Fruit fly (Drosophila melanogaster) whole organism, wandering third instar larva: Measurements from ENCODE around the gene Atg4a.

ENCODE experiments used
- Abd-B ChIP-seq: fragments of >200 bp; optimal IDR thresholded peaks from 2 replicates; lab custom pipeline; 2017; ENCODE audit warnings: missing biosample characterization, missing genetic modification characterization
- CG32264 ChIP-seq: fragments of 200-800 bp; sonication (Bioruptor generic); optimal IDR thresholded peaks from 2 replicates; lab custom pipeline; 2016; ENCODE audit warnings: missing biosample characterization, missing genetic modification characterization
- CG9705 ChIP-seq: fragments of 200-800 bp; sonication (Bioruptor generic); optimal IDR thresholded peaks from 2 replicates; lab custom pipeline; 2018; ENCODE audit warnings: missing biosample characterization, mild to moderate bottlenecking, missing genetic modification characterization
- CrebA ChIP-seq: fragments of 200-800 bp; sonication (Bioruptor generic); optimal IDR thresholded peaks from 2 replicates; lab custom pipeline; 2016; ENCODE audit warnings: missing biosample characterization, mild to moderate bottlenecking, missing genetic modification characterization, borderline replicate concordance
- Dfd ChIP-seq: fragments of >200 bp; optimal IDR thresholded peaks from 2 replicates; lab custom pipeline; 2017; ENCODE audit warnings: missing biosample characterization, missing genetic modification characterization
- Dif ChIP-seq: fragments of 200-275, 200-300 bp; sonication (Bioruptor generic); optimal IDR thresholded peaks from 2 replicates; lab custom pipeline; 2018; ENCODE audit warnings: missing biosample characterization, missing genetic modification characterization; ENCODE audit not compliant: partially characterized antibody
- GATAd ChIP-seq: sonication (Bioruptor generic); optimal IDR thresholded peaks from 2 replicates; lab custom pipeline; 2016; ENCODE audit warnings: missing biosample characterization, missing genetic modification characterization
- HLH106 ChIP-seq: fragments of 200-800 bp; optimal IDR thresholded peaks from 3 replicates; lab custom pipeline; 2019; ENCODE audit warnings: missing biosample characterization, mild to moderate bottlenecking, missing genetic modification characterization, moderate library complexity
- Hnf4 ChIP-seq: fragments of 200-800 bp; sonication (Bioruptor generic); optimal IDR thresholded peaks from 2 replicates; lab custom pipeline; 2016; ENCODE audit warnings: missing biosample characterization, mild to moderate bottlenecking, missing genetic modification characterization
- Hr78 ChIP-seq: fragments of >200 bp; optimal IDR thresholded peaks from 2 replicates; lab custom pipeline; 2017; ENCODE audit warnings: missing biosample characterization, missing genetic modification characterization
- Hr83 ChIP-seq: fragments of 200-300 bp; sonication (Bioruptor generic); optimal IDR thresholded peaks from 2 replicates; lab custom pipeline; 2016; ENCODE audit warnings: missing biosample characterization, mild to moderate bottlenecking, missing genetic modification characterization, moderate library complexity; ENCODE audit not compliant: poor library complexity, severe bottlenecking
- Jra ChIP-seq: sonication (Bioruptor generic); optimal IDR thresholded peaks from 2 replicates; lab custom pipeline; 2016; ENCODE audit warnings: missing biosample characterization, missing genetic modification characterization
- Mio ChIP-seq: sonication (Bioruptor generic); optimal IDR thresholded peaks from 2 replicates; lab custom pipeline; 2016; ENCODE audit warnings: missing biosample characterization, missing genetic modification characterization
- Myc ChIP-seq: fragments of >200 bp; optimal IDR thresholded peaks from 2 replicates; lab custom pipeline; 2017
- N ChIP-seq: fragments of >200 bp; optimal IDR thresholded peaks from 2 replicates; lab custom pipeline; 2018; ENCODE audit warnings: missing biosample characterization, missing external identifiers, missing genetic modification characterization
- OdsH ChIP-seq: fragments of 200-800 bp; sonication (Bioruptor generic); optimal IDR thresholded peaks from 2 replicates; lab custom pipeline; 2016; ENCODE audit warnings: missing biosample characterization, mild to moderate bottlenecking, missing genetic modification characterization
- Rel ChIP-seq, 2 experiments: fragments of 200-800 bp; sonication (Bioruptor generic) in 1 of 2; optimal IDR thresholded peaks; 2 replicates in 1 of 2; 3 replicates in 1 of 2; lab custom pipeline; 2016 to 2019; ENCODE audit warnings: mild to moderate bottlenecking in 2 of 2, missing biosample characterization in 2 of 2, missing genetic modification characterization in 2 of 2, moderate library complexity in 1 of 2
- Sp1 ChIP-seq: fragments of 200-800 bp; sonication (Bioruptor generic); optimal IDR thresholded peaks from 3 replicates; lab custom pipeline; 2019; ENCODE audit warnings: missing biosample characterization, mild to moderate bottlenecking, missing genetic modification characterization, moderate library complexity
- Vsx2 ChIP-seq: fragments of 200-300, 225-300 bp; sonication (Bioruptor generic); optimal IDR thresholded peaks from 2 replicates; lab custom pipeline; 2018; ENCODE audit warnings: missing biosample characterization, missing genetic modification characterization; ENCODE audit not compliant: partially characterized antibody
- br ChIP-seq: fragments of 200-800 bp; sonication (Bioruptor generic); optimal IDR thresholded peaks from 2 replicates; lab custom pipeline; 2016; ENCODE audit warnings: missing biosample characterization, missing genetic modification characterization
- brk ChIP-seq: fragments of 200-800 bp; sonication (Bioruptor generic); optimal IDR thresholded peaks from 2 replicates; lab custom pipeline; 2016; ENCODE audit warnings: missing biosample characterization, mild to moderate bottlenecking, missing genetic modification characterization
- dl ChIP-seq, 2 experiments: fragments of 175-275, 200-275 bp in 1 of 2; fragments of 200-275 bp in 1 of 2; sonication (Bioruptor generic); optimal IDR thresholded peaks; lab custom pipeline; 2018; ENCODE audit warnings: mild to moderate bottlenecking in 2 of 2, missing biosample characterization in 2 of 2, missing genetic modification characterization in 2 of 2, moderate library complexity in 2 of 2; ENCODE audit not compliant: partially characterized antibody in 2 of 2, insufficient read depth in 1 of 2
- dmrt93B ChIP-seq: fragments of 200-800 bp; sonication (Bioruptor generic); optimal IDR thresholded peaks from 2 replicates; lab custom pipeline; 2018; ENCODE audit warnings: missing biosample characterization, mild to moderate bottlenecking, missing genetic modification characterization
- dsf ChIP-seq: sonication (Bioruptor generic); optimal IDR thresholded peaks from 2 replicates; lab custom pipeline; 2016; ENCODE audit warnings: missing biosample characterization, missing genetic modification characterization, borderline replicate concordance
- ey ChIP-seq: fragments of 200-800 bp; sonication (Bioruptor generic); optimal IDR thresholded peaks from 2 replicates; lab custom pipeline; 2016; ENCODE audit warnings: missing biosample characterization, missing genetic modification characterization
- foxo ChIP-seq, 2 experiments: fragments of 200-800 bp; sonication (Bioruptor generic); optimal IDR thresholded peaks; 2 replicates in 1 of 2; 3 replicates in 1 of 2; lab custom pipeline; 2016 to 2017; ENCODE audit warnings: missing biosample characterization in 2 of 2, missing genetic modification characterization in 2 of 2
- fru ChIP-seq: fragments of 200-800 bp; sonication (Bioruptor generic); optimal IDR thresholded peaks from 3 replicates; lab custom pipeline; 2016; ENCODE audit warnings: missing biosample characterization, mild to moderate bottlenecking, missing genetic modification characterization
- h ChIP-seq: fragments of 200-800 bp; sonication (Bioruptor generic); optimal IDR thresholded peaks from 3 replicates; lab custom pipeline; 2016; ENCODE audit warnings: missing biosample characterization, mild to moderate bottlenecking, missing genetic modification characterization
- jim ChIP-seq: fragments of 175-275, 200-325 bp; sonication (Bioruptor generic); optimal IDR thresholded peaks from 2 replicates; lab custom pipeline; 2016; ENCODE audit warnings: missing biosample characterization, mild to moderate bottlenecking, missing genetic modification characterization
- lola ChIP-seq: fragments of >200 bp; optimal IDR thresholded peaks from 2 replicates; lab custom pipeline; 2017; ENCODE audit warnings: missing biosample characterization, missing genetic modification characterization
- pan ChIP-seq: fragments of >200 bp; optimal IDR thresholded peaks from 2 replicates; lab custom pipeline; 2017
- psq ChIP-seq: fragments of 200-800 bp; sonication (Bioruptor generic); optimal IDR thresholded peaks from 3 replicates; lab custom pipeline; 2017; ENCODE audit warnings: missing biosample characterization, mild to moderate bottlenecking, missing genetic modification characterization, moderate library complexity
- rgr ChIP-seq: fragments of 200-800 bp; sonication (Bioruptor generic); optimal IDR thresholded peaks from 3 replicates; lab custom pipeline; 2016; ENCODE audit warnings: missing biosample characterization, mild to moderate bottlenecking, missing genetic modification characterization
- sage ChIP-seq: fragments of 200-800 bp; sonication (Bioruptor generic); optimal IDR thresholded peaks from 2 replicates; lab custom pipeline; 2016; ENCODE audit warnings: missing biosample characterization, mild to moderate bottlenecking, missing genetic modification characterization
- sv ChIP-seq: fragments of 200-800 bp; sonication (Bioruptor generic); optimal IDR thresholded peaks from 3 replicates; lab custom pipeline; 2016; ENCODE audit warnings: missing biosample characterization, missing genetic modification characterization
- tai ChIP-seq: sonication (Bioruptor generic); optimal IDR thresholded peaks from 2 replicates; lab custom pipeline; 2016; ENCODE audit warnings: missing biosample characterization, missing genetic modification characterization
- usp ChIP-seq: fragments of >200 bp; optimal IDR thresholded peaks from 2 replicates; lab custom pipeline; 2017; ENCODE audit warnings: missing biosample characterization, missing genetic modification characterization
- woc ChIP-seq: sonication (Bioruptor generic); optimal IDR thresholded peaks from 2 replicates; lab custom pipeline; 2016; ENCODE audit warnings: missing biosample characterization, mild to moderate bottlenecking, missing genetic modification characterization

The Atg4a gene

DNA sequence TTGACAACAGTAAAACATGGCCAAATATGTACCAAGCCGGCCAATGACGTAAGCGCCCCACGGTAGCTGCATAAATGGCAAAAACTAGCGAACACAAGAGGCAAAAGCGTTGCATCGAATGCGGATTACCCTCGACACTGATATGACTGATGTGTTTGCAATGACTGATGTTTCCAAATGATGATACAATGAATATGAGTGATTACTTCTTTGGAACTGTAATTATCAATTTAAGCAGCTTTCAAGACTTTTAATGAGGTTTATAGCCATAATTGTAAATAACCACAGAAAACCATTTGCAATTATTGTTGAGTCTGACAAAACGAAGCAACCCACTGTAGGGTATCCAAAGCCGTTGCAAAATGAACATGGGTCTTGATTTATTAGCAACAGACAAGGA lies 7.2 kb upstream of the Atg4a start:
- no peak for TF ChIP-seq Hr83 (GFP tag; lab: Kevin White, UChicago)
- TF ChIP-seq lola (GFP tag; lab: Kevin White, UChicago), result no peak
- TF ChIP-seq woc (GFP tag; lab: Kevin White, UChicago), result no peak
- no peak for TF ChIP-seq jim
- TF ChIP-seq fru (GFP tag; lab: Kevin White, UChicago), result no peak
- no peak for TF ChIP-seq br
- no peak for TF ChIP-seq Sp1 (GFP tag; lab: Kevin White, UChicago)
- TF ChIP-seq CrebA (GFP tag; lab: Kevin White, UChicago), result no peak
- TF ChIP-seq sage (GFP tag; lab: Kevin White, UChicago), result no peak
- no peak for TF ChIP-seq brk (GFP tag; lab: Kevin White, UChicago)
- TF ChIP-seq Rel (GFP tag; optimal IDR thresholded peaks at IDR 0.05; lab: Kevin White, UChicago), result no peak
- no peak for TF ChIP-seq Rel (tag; optimal IDR thresholded peaks at IDR 0.05; lab: Kevin White, UChicago)
- TF ChIP-seq Jra (GFP tag; lab: Kevin White, UChicago), result no peak

DNA sequence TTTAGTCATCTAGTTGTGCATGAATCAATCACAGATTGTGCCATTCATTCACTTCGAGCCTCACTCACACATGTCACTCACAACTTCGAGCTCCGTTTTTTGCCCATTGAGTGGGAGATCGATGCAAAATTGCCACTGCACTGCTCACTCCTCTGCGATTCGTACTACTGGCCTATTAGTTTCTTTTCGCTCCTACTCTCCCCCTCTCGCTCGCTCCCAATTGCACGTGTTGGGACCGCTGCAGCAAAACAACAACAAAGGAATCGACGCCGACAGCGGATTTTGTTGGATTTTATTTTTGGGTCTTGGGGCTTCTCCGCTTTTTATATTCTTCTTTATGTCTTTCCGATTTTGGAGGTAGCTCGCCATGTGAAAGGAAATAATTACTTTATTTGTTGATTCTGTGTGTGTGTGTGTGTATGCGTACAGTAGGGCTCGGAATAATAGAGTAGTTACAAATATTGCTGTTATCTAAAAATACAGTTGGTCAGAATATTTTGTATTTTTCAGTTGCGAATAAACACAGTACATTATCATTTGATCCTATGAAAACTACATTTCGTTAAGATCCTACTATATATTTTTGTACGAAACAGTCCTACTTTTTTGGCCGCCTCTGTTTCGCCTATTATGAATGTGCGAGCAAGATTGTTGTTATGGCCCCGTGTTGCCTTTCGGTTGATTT lies 6.4 kb upstream of the Atg4a start:
- peak in 1 of 2 experiments; percentile 15 for TF ChIP-seq foxo (GFP tag; optimal IDR thresholded peaks at IDR 0.05; lab: Kevin White, UChicago)
- peak; percentile 34 for TF ChIP-seq sv
- TF ChIP-seq psq (GFP tag; lab: Kevin White, UChicago), result peak; percentile 7
- no peak for TF ChIP-seq pan (lab: Kevin White, UChicago)
- TF ChIP-seq dmrt93B (GFP tag; lab: Kevin White, UChicago), result no peak
- no peak for TF ChIP-seq brk (GFP tag; lab: Kevin White, UChicago)
- peak; percentile 31 for TF ChIP-seq rgr (GFP tag; lab: Kevin White, UChicago)
- TF ChIP-seq tai (GFP tag; lab: Kevin White, UChicago), result no peak
- no peak for TF ChIP-seq CG9705
- peak; percentile 1 for TF ChIP-seq h
- TF ChIP-seq Abd-B, result no peak
- no peak for TF ChIP-seq Rel (GFP tag; optimal IDR thresholded peaks at IDR 0.05; lab: Kevin White, UChicago)
- TF ChIP-seq Rel (tag; optimal IDR thresholded peaks at IDR 0.05; lab: Kevin White, UChicago), result no peak
- TF ChIP-seq ey (GFP tag; lab: Kevin White, UChicago), result no peak
- TF ChIP-seq HLH106, result no peak

DNA sequence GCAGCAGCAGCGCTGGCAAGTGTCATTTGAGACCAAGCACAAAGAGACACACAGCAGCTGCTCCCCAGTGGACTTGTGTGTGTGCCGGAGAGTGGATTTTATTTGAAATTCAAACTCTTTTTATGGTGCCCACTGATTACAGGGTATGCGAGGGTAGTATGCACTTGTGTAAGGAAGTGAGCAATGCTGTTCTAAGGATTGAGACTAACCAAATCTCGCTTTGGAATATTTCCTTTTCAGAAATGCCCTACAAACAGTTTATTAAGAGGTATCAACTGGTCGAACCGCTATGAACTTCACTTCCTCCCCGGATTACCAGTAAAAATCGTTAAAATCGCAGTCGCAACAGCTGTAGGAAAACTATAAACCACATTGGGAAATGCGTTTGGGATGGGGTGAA lies 5.0 kb upstream of the Atg4a start:
- TF ChIP-seq CG32264 (GFP tag; lab: Kevin White, UChicago), result no peak
- TF ChIP-seq Vsx2 (GFP tag; lab: Kevin White, UChicago), result no peak
- TF ChIP-seq dsf (GFP tag; lab: Kevin White, UChicago), result no peak
- no peak for TF ChIP-seq woc (GFP tag; lab: Kevin White, UChicago)
- TF ChIP-seq Mio, result no peak
- no peak for TF ChIP-seq Jra (GFP tag; lab: Kevin White, UChicago)
- TF ChIP-seq Dfd (GFP tag; lab: Kevin White, UChicago), result no peak
- peak; percentile 30 for TF ChIP-seq HLH106
- no peak for TF ChIP-seq Rel (GFP tag; optimal IDR thresholded peaks at IDR 0.05; lab: Kevin White, UChicago)
- TF ChIP-seq Rel (tag; optimal IDR thresholded peaks at IDR 0.05; lab: Kevin White, UChicago), result no peak
- peak; percentile 8 for TF ChIP-seq Sp1 (GFP tag; lab: Kevin White, UChicago)
- TF ChIP-seq h, result peak; percentile 59
- TF ChIP-seq Abd-B, result no peak
- no peak for TF ChIP-seq Hr83 (GFP tag; lab: Kevin White, UChicago)
- TF ChIP-seq N (GFP tag; lab: Kevin White, UChicago), result no peak
- no peak for TF ChIP-seq jim
- TF ChIP-seq Myc (lab: Kevin White, UChicago), result no peak
- no peak for TF ChIP-seq dl (GFP tag; optimal IDR thresholded peaks at IDR 0.05; lab: Kevin White, UChicago; ENCODE audit: insufficient read depth in 1 of 2, partially characterized antibody in 2 of 2)
- TF ChIP-seq Hnf4 (GFP tag; lab: Kevin White, UChicago), result no peak
- no peak for TF ChIP-seq brk (GFP tag; lab: Kevin White, UChicago)
- peak; percentile 50 for TF ChIP-seq rgr (GFP tag; lab: Kevin White, UChicago)
- peak; percentile 49 for TF ChIP-seq br
- TF ChIP-seq sv, result peak; percentile 76
- peak; percentile 30 for TF ChIP-seq OdsH
- TF ChIP-seq sage (GFP tag; lab: Kevin White, UChicago), result no peak
- TF ChIP-seq lola (GFP tag; lab: Kevin White, UChicago), result no peak
- no peak for TF ChIP-seq usp (GFP tag; lab: Kevin White, UChicago)
- TF ChIP-seq foxo (GFP tag; optimal IDR thresholded peaks at IDR 0.05; lab: Kevin White, UChicago), result peak in 1 of 2 experiments; percentile 73
- no peak for TF ChIP-seq GATAd (GFP tag; lab: Kevin White, UChicago)
- no peak for TF ChIP-seq pan (lab: Kevin White, UChicago)
- TF ChIP-seq ey (GFP tag; lab: Kevin White, UChicago), result peak; percentile 53
- TF ChIP-seq dmrt93B (GFP tag; lab: Kevin White, UChicago), result no peak
- no peak for TF ChIP-seq CG9705
- no peak for TF ChIP-seq CrebA (GFP tag; lab: Kevin White, UChicago)
- peak; percentile 49 for TF ChIP-seq fru (GFP tag; lab: Kevin White, UChicago)
- TF ChIP-seq Hr78 (GFP tag; lab: Kevin White, UChicago), result no peak
- no peak for TF ChIP-seq tai (GFP tag; lab: Kevin White, UChicago)
- TF ChIP-seq psq (GFP tag; lab: Kevin White, UChicago), result peak; percentile 25
- TF ChIP-seq Dif (GFP tag; lab: Kevin White, UChicago), result no peak
- TF ChIP-seq, all 38 proteins: peak for 11
